Worm (Caenorhabditis elegans) whole organism, late embryonic: ENCODE measurements around the gene ver-4.

Source experiments
- K09A11.1 ChIP-seq: sonication (generic microtip); optimal IDR thresholded peaks from 2 replicates; lab custom pipeline; 2017; ENCODE audit warnings: antibody characterized with exemption, mild to moderate bottlenecking, missing genetic modification characterization, missing compliant biosample characterization; ENCODE audit not compliant: insufficient read depth
- ahr-1 ChIP-seq: sonication (generic microtip); optimal IDR thresholded peaks from 2 replicates; lab custom pipeline; 2016; ENCODE audit warnings: missing genetic modification characterization, missing compliant biosample characterization
- ceh-19 ChIP-seq: fragments of 200-800 bp; sonication (Bioruptor generic); optimal IDR thresholded peaks from 2 replicates; lab custom pipeline; 2018; ENCODE audit warnings: mild to moderate bottlenecking, missing genetic modification characterization, missing compliant biosample characterization
- nhr-11 ChIP-seq: fragments of 150-350 bp; optimal IDR thresholded peaks from 2 replicates; lab custom pipeline; 2014; ENCODE audit warnings: missing biosample characterization, missing genetic modification characterization
- pha-4 ChIP-seq: fragments of 150-350 bp; optimal IDR thresholded peaks from 2 replicates; lab custom pipeline; 2018; ENCODE audit warnings: missing biosample characterization, missing genetic modification reagents, missing genetic modification characterization
- ref-2 ChIP-seq: sonication (generic microtip); optimal IDR thresholded peaks from 2 replicates; lab custom pipeline; 2016; ENCODE audit warnings: missing genetic modification characterization, missing compliant biosample characterization
- tbx-2 ChIP-seq: sonication (generic microtip); optimal IDR thresholded peaks from 2 replicates; lab custom pipeline; 2016; ENCODE audit warnings: missing genetic modification characterization, missing compliant biosample characterization

- TF ChIP-seq ahr-1 (no peak), pha-4 (no peak), nhr-11 (tag; lab: Kevin White, UChicago) (no peak), ceh-19 (GFP tag; lab: Kevin White, UChicago) (no peak), tbx-2 (no peak), ref-2 (no peak), K09A11.1 (tag; lab: Kevin White, UChicago) (no peak)
Observed at ce11 chrX:11033128-11033951, 51.2 kb downstream of the ver-4 start.
